Worm (Caenorhabditis elegans) whole organism, early embryonic: ENCODE results near the gene hpl-2.

Experiments used
- B0310.2 ChIP-seq: sonication (generic microtip); optimal IDR thresholded peaks from 2 replicates; lab custom pipeline; 2016; ENCODE audit warnings: mild to moderate bottlenecking, missing genetic modification characterization, missing compliant biosample characterization
- ama-1 ChIP-seq: fragments of 150-350 bp; optimal IDR thresholded peaks from 2 replicates; lab custom pipeline; 2014
- ceh-13 ChIP-seq: fragments of 200-800 bp; sonication (Bioruptor generic); optimal IDR thresholded peaks from 2 replicates; lab custom pipeline; 2018; ENCODE audit warnings: mild to moderate bottlenecking, missing genetic modification characterization, missing compliant biosample characterization
- flt-1 ChIP-seq: fragments of 200-800 bp; sonication (Bioruptor generic); IDR thresholded peaks from 2 replicates; pipeline ENCODE4 v1.3.6; 2022; ENCODE audit warnings: missing genetic modification characterization, missing compliant biosample characterization
- hnd-1 ChIP-seq: sonication (generic microtip); optimal IDR thresholded peaks from 2 replicates; lab custom pipeline; 2016; ENCODE audit warnings: missing genetic modification characterization, missing compliant biosample characterization
- tbx-11 ChIP-seq: fragments of 200-800 bp; sonication (Bioruptor generic); IDR thresholded peaks from 2 replicates; pipeline ENCODE4 v1.3.6; 2022; ENCODE audit warnings: missing genetic modification characterization, missing compliant biosample characterization
- tbx-37 ChIP-seq: fragments of 200-800 bp; sonication (Bioruptor generic); conservative IDR thresholded peaks from 2 replicates; pipeline ENCODE4 v1.3.6; 2022; ENCODE audit warnings: missing genetic modification reagents, missing genetic modification characterization, missing compliant biosample characterization
- tra-4 ChIP-seq: sonication (generic microtip); optimal IDR thresholded peaks from 2 replicates; lab custom pipeline; 2017; ENCODE audit warnings: missing genetic modification characterization, missing compliant biosample characterization

ce11 chrIII:10734511-10735233 is 20.7 kb downstream of the hpl-2 start:
- no peak for TF ChIP-seq tbx-37
- no peak for TF ChIP-seq ama-1 (lab: Kevin White, UChicago)
- TF ChIP-seq hnd-1 (tag; lab: Kevin White, UChicago): no peak
- TF ChIP-seq tra-4 (tag; lab: Kevin White, UChicago): no peak
- TF ChIP-seq flt-1 (GFP tag; lab: Robert Waterston, UW): no peak
- no peak for TF ChIP-seq ceh-13 (GFP tag; lab: Kevin White, UChicago)
- TF ChIP-seq tbx-11 (GFP tag; lab: Robert Waterston, UW): no peak
- no peak for TF ChIP-seq B0310.2 (tag; lab: Kevin White, UChicago)
